Fruit fly (Drosophila melanogaster) whole organism, wandering third instar larva: ENCODE measurements around the gene Hk.

ENCODE experiments used
- h ChIP-seq: fragments of 200-800 bp; sonication (Bioruptor generic); optimal IDR thresholded peaks from 3 replicates; lab custom pipeline; 2016; ENCODE audit warnings: missing biosample characterization, mild to moderate bottlenecking, missing genetic modification characterization
- jim ChIP-seq: fragments of 175-275, 200-325 bp; sonication (Bioruptor generic); optimal IDR thresholded peaks from 2 replicates; lab custom pipeline; 2016; ENCODE audit warnings: missing biosample characterization, mild to moderate bottlenecking, missing genetic modification characterization
- lola ChIP-seq: fragments of >200 bp; optimal IDR thresholded peaks from 2 replicates; lab custom pipeline; 2017; ENCODE audit warnings: missing biosample characterization, missing genetic modification characterization
- tai ChIP-seq: sonication (Bioruptor generic); optimal IDR thresholded peaks from 2 replicates; lab custom pipeline; 2016; ENCODE audit warnings: missing biosample characterization, missing genetic modification characterization

DNA sequence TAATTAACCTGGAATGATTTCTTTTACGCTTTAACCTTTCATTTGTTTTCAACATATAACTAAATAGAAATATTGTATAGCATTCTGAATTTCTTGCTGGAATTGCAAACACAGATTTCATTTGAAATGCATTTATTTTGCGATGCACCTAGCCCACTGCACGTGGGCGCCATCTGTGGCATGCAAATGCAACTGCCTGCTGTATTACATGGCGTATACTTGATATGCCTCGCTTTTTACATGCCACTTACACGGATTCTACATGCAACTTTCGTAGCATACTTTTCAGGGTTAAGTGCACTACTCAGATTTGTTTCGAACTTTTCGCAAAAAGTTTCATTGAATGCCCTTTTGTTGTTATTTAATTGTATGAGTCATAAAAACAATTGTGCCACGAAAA, 10.5 kb downstream of the Hk start:
- no peak for TF ChIP-seq tai (GFP tag; lab: Kevin White, UChicago)
- no peak for TF ChIP-seq jim (GFP tag; lab: Kevin White, UChicago)
- TF ChIP-seq lola (GFP tag; lab: Kevin White, UChicago), result no peak
- no peak for TF ChIP-seq h
